Fruit fly (Drosophila melanogaster) S2 (cell line): ENCODE measurements around the gene Obp69a.

Experiments used
- CG8478 ChIP-seq: fragments of >200 bp; optimal IDR thresholded peaks from 2 replicates; lab custom pipeline; 2018
- CTCF ChIP-seq, 2 experiments: fragments of >200 bp; optimal IDR thresholded peaks; 2 replicates each; lab custom pipeline; 2018

dm6 chr3L:12406999-12407632 is 11.1 kb downstream of the Obp69a start:
- TF ChIP-seq CTCF (optimal IDR thresholded peaks at IDR 0.05; lab: Kevin White, UChicago) (no peak), CG8478 (lab: Kevin White, UChicago) (no peak)
